Worm (Caenorhabditis elegans) whole organism, L2 larva: ENCODE data around the gene F38A1.6.

ENCODE experiments used
- lin-11 ChIP-seq: fragments of 150-350 bp; sonication (generic microtip); optimal IDR thresholded peaks from 2 replicates; lab custom pipeline; 2014; ENCODE audit warnings: missing biosample characterization, missing genetic modification characterization, inconsistent platforms, mixed read lengths
- mab-5 ChIP-seq: fragments of 150-350 bp; optimal IDR thresholded peaks from 2 replicates; lab custom pipeline; 2014; ENCODE audit warnings: missing biosample characterization, missing genetic modification characterization

DNA sequence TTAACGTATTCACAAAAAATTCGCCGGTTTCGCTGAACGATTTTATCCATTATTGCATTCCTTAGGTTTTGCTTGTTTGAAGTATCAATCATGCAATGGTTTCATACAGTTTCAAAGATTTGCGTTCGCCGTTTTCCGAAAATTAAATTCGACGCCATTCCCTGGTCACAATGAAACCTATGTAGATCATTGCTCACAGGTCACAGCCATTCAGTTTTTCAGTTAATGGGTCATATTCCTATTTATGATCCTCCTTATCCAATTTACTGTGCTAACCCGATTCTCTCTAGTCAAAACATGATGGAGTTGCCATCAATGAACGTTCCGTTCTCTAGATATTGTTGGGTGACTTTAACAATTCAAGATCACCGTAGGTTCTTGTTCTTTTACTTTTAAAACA lies 13.3 kb downstream of the F38A1.6 start, which contains the start of gene F38A1.13:
- no peak for TF ChIP-seq lin-11 (tag; lab: Kevin White, UChicago)
- no peak for TF ChIP-seq mab-5
